Fruit fly (Drosophila melanogaster) S2 (cell line): ENCODE data around the gene odd.

Source experiments
- CG8478 ChIP-seq: fragments of >200 bp; optimal IDR thresholded peaks from 2 replicates; lab custom pipeline; 2018
- CTCF ChIP-seq, 2 experiments: fragments of >200 bp; optimal IDR thresholded peaks; 2 replicates each; lab custom pipeline; 2018

- TF ChIP-seq CG8478 (lab: Kevin White, UChicago) (no peak), CTCF (optimal IDR thresholded peaks at IDR 0.05; lab: Kevin White, UChicago) (no peak)
These were observed 39.2 kb downstream of the odd start for dm6 chr2L:3567394-3567793.
